Fruit fly (Drosophila melanogaster): ENCODE results near the gene CG2258.

Gene CG2258

dm6 chrX:8115717-8116311 lies 13.9 kb upstream of the CG2258 start, which contains the start of gene Gclc:
Gene Gclc, minus strand, starts transcription at chrX:8116147.
- TF ChIP-seq Eip93F (GFP tag; optimal IDR thresholded peaks at IDR 0.05), result no peak
- peak; percentile 3 for TF ChIP-seq CG16779 (tag; optimal IDR thresholded peaks at IDR 0.05)
- no peak for TF ChIP-seq Sox14 (GFP tag; optimal IDR thresholded peaks at IDR 0.05)
- no peak for TF ChIP-seq Sox102F (GFP tag; optimal IDR thresholded peaks at IDR 0.05)
- peak; percentile 4 for TF ChIP-seq CG6276 (GFP tag; optimal IDR thresholded peaks at IDR 0.05)
- no peak for TF ChIP-seq CG4318 (GFP tag; optimal IDR thresholded peaks at IDR 0.05)
- no peak for TF ChIP-seq svp (GFP tag)
- no peak for TF ChIP-seq Hr38 (GFP tag; optimal IDR thresholded peaks at IDR 0.05)
- peak; percentile 5 for TF ChIP-seq fkh (GFP tag; optimal IDR thresholded peaks at IDR 0.05)
- TF ChIP-seq Eip78C (GFP tag), result peak; percentile 84
- no peak for TF ChIP-seq CG3919 (GFP tag; optimal IDR thresholded peaks at IDR 0.05)

dm6 chrX:8115343-8115676 lies 13.4 kb upstream of the CG2258 start:
- TF ChIP-seq Lpt (GFP tag; optimal IDR thresholded peaks at IDR 0.05) (no peak), CG3032 (tag; optimal IDR thresholded peaks at IDR 0.05) (no peak), CG16779 (tag; optimal IDR thresholded peaks at IDR 0.05) (no peak), spab (GFP tag; optimal IDR thresholded peaks at IDR 0.05) (no peak), fkh (GFP tag; optimal IDR thresholded peaks at IDR 0.05) (no peak), dac (GFP tag; optimal IDR thresholded peaks at IDR 0.05) (no peak), CG32006 (GFP tag; optimal IDR thresholded peaks at IDR 0.05) (no peak), Smox (GFP tag; optimal IDR thresholded peaks at IDR 0.05) (no peak), CG6792 (GFP tag; optimal IDR thresholded peaks at IDR 0.05) (no peak)

dm6 chrX:8114476-8115342 lies 12.8 kb upstream of the CG2258 start:
- TF ChIP-seq CG10669 (GFP tag; optimal IDR thresholded peaks at IDR 0.05) (peak; percentile 25), Hr39 (GFP tag; optimal IDR thresholded peaks at IDR 0.05) (peak; percentile 40), Sox102F (GFP tag; optimal IDR thresholded peaks at IDR 0.05) (peak; percentile 7), CG8319 (GFP tag; optimal IDR thresholded peaks at IDR 0.05) (no peak), Met (GFP tag; optimal IDR thresholded peaks at IDR 0.05) (peak; percentile 64), CG11762 (GFP tag; optimal IDR thresholded peaks at IDR 0.05; ENCODE audit: insufficient read depth) (no peak), CG6163 (GFP tag; IDR thresholded peaks at IDR 0.05) (peak; percentile 28; the same call in 1 of the 3 replicates), fkh (GFP tag; optimal IDR thresholded peaks at IDR 0.05) (peak; percentile 37), CG32006 (GFP tag; optimal IDR thresholded peaks at IDR 0.05) (peak; percentile 23), fd59A (GFP tag; optimal IDR thresholded peaks at IDR 0.05) (no peak), CG6792 (GFP tag; optimal IDR thresholded peaks at IDR 0.05) (no peak), achi (GFP tag; optimal IDR thresholded peaks at IDR 0.05) (peak; percentile 33), eg (GFP tag; IDR thresholded peaks at IDR 0.05) (peak; percentile 56), CG6808 (GFP tag; optimal IDR thresholded peaks at IDR 0.05) (no peak), Ets96B (tag; optimal IDR thresholded peaks at IDR 0.05) (peak; percentile 6), Hr4 (GFP tag; optimal IDR thresholded peaks at IDR 0.05) (no peak), CG3919 (GFP tag; optimal IDR thresholded peaks at IDR 0.05) (peak; percentile 18), lz (GFP tag; optimal IDR thresholded peaks at IDR 0.05) (peak; percentile 23), CG31627 (GFP tag; optimal IDR thresholded peaks at IDR 0.05) (peak; percentile 31), cyc (GFP tag; optimal IDR thresholded peaks at IDR 0.05) (peak; percentile 10), pdm3 (GFP tag; optimal IDR thresholded peaks at IDR 0.05) (peak; percentile 8), esn (GFP tag; optimal IDR thresholded peaks at IDR 0.05) (peak; percentile 5), CG15336 (GFP tag; IDR thresholded peaks at IDR 0.05) (0 out of 2 replicates have a peak, but pooled peaks have one; percentile 33), OdsH (GFP tag; optimal IDR thresholded peaks at IDR 0.05) (peak; percentile 7), acj6 (GFP tag; optimal IDR thresholded peaks at IDR 0.05) (peak; percentile 13)
